Worm (Caenorhabditis elegans): ENCODE results near the gene nhr-273.

The nhr-273 gene

ce11 chrII:4468897-4469459, 33.9 kb downstream of the nhr-273 start:
- peak; percentile 52 for TF ChIP-seq pqm-1 (tag; optimal IDR thresholded peaks at IDR 0.05)
- no peak for TF ChIP-seq ztf-11 (tag; optimal IDR thresholded peaks at IDR 0.05)
- TF ChIP-seq pha-4 (tag; optimal IDR thresholded peaks at IDR 0.05), result peak; percentile 31

- no peak for TF ChIP-seq nhr-43 (tag; optimal IDR thresholded peaks at IDR 0.05; ENCODE audit: poor library complexity, severe bottlenecking)
These were observed 36.0 kb downstream of the nhr-273 start, which contains the start of gene W06B4.1 for ce11 chrII:4470972-4471645. W06B4.1 (plus strand) TSS chrII:4471595.

ce11 chrII:4474005-4474655, 39.0 kb downstream of the nhr-273 start:
- no peak for TF ChIP-seq ceh-28 (tag; optimal IDR thresholded peaks at IDR 0.05)
- TF ChIP-seq mdl-1 (tag; optimal IDR thresholded peaks at IDR 0.05), result no peak
- no peak for TF ChIP-seq elt-3 (tag; optimal IDR thresholded peaks at IDR 0.05)
- no peak for TF ChIP-seq ztf-11 (tag; optimal IDR thresholded peaks at IDR 0.05)
- no peak for TF ChIP-seq nhr-237 (tag; optimal IDR thresholded peaks at IDR 0.05)
- no peak for TF ChIP-seq nhr-76 (tag; optimal IDR thresholded peaks at IDR 0.05)
- TF ChIP-seq tbx-2 (tag; optimal IDR thresholded peaks at IDR 0.05), result no peak
- no peak for TF ChIP-seq nhr-77 (tag; optimal IDR thresholded peaks at IDR 0.05)
- TF ChIP-seq fkh-2 (tag; optimal IDR thresholded peaks at IDR 0.05), result no peak
- no peak for TF ChIP-seq nhr-43 (tag; optimal IDR thresholded peaks at IDR 0.05; ENCODE audit: poor library complexity, severe bottlenecking)
- no peak for TF ChIP-seq jun-1 (tag; optimal IDR thresholded peaks at IDR 0.05)
- no peak for TF ChIP-seq fos-1 (tag; optimal IDR thresholded peaks at IDR 0.05)
- no peak for TF ChIP-seq elt-1 (tag; optimal IDR thresholded peaks at IDR 0.05)
- no peak for TF ChIP-seq nhr-67 (tag; optimal IDR thresholded peaks at IDR 0.05)
- TF ChIP-seq nhr-12 (tag; optimal IDR thresholded peaks at IDR 0.05), result no peak
- TF ChIP-seq nhr-25 (tag; optimal IDR thresholded peaks at IDR 0.05), result no peak
- no peak for TF ChIP-seq mml-1 (tag; optimal IDR thresholded peaks at IDR 0.05)
- TF ChIP-seq unc-62 (GFP tag; optimal IDR thresholded peaks at IDR 0.05), result no peak
- TF ChIP-seq aly-2 (tag; optimal IDR thresholded peaks at IDR 0.05), result no peak
- no peak for TF ChIP-seq nfya-1 (tag; optimal IDR thresholded peaks at IDR 0.05; ENCODE audit: insufficient read depth)

- no peak for TF ChIP-seq egl-5 (tag; optimal IDR thresholded peaks at IDR 0.05)
- no peak for TF ChIP-seq skn-1 (tag; optimal IDR thresholded peaks at IDR 0.05)
- TF ChIP-seq pqm-1 (tag; optimal IDR thresholded peaks at IDR 0.05), result no peak
- no peak for TF ChIP-seq daf-12 (tag; optimal IDR thresholded peaks at IDR 0.05)
- no peak for TF ChIP-seq ztf-4 (tag; optimal IDR thresholded peaks at IDR 0.05)
- TF ChIP-seq fkh-2 (tag; optimal IDR thresholded peaks at IDR 0.05), result no peak
- no peak for TF ChIP-seq ceh-28 (tag; optimal IDR thresholded peaks at IDR 0.05)
- no peak for TF ChIP-seq mml-1 (tag; optimal IDR thresholded peaks at IDR 0.05)
- no peak for TF ChIP-seq nhr-76 (tag; optimal IDR thresholded peaks at IDR 0.05)
- no peak for TF ChIP-seq nhr-12 (tag; optimal IDR thresholded peaks at IDR 0.05)
- no peak for TF ChIP-seq nhr-43 (tag; optimal IDR thresholded peaks at IDR 0.05; ENCODE audit: poor library complexity, severe bottlenecking)
- no peak for TF ChIP-seq unc-62 (GFP tag; optimal IDR thresholded peaks at IDR 0.05)
- no peak for TF ChIP-seq nhr-25 (tag; optimal IDR thresholded peaks at IDR 0.05)
- TF ChIP-seq ceh-16 (tag; optimal IDR thresholded peaks at IDR 0.05), result no peak
- TF ChIP-seq nfya-1 (tag; optimal IDR thresholded peaks at IDR 0.05; ENCODE audit: insufficient read depth), result no peak
These were observed 43.2 kb downstream of the nhr-273 start, which contains the start of gene T05C1.1 for ce11 chrII:4478303-4478702. T05C1.1 (plus strand) TSS chrII:4478603.

- TF ChIP-seq nhr-12 (tag; optimal IDR thresholded peaks at IDR 0.05) (no peak), zag-1 (tag; optimal IDR thresholded peaks at IDR 0.05) (no peak), fos-1 (tag; optimal IDR thresholded peaks at IDR 0.05) (no peak), pha-4 (tag; optimal IDR thresholded peaks at IDR 0.05) (no peak), snpc-4 (tag; optimal IDR thresholded peaks at IDR 0.05) (no peak), pqm-1 (tag; optimal IDR thresholded peaks at IDR 0.05) (no peak), nhr-43 (tag; optimal IDR thresholded peaks at IDR 0.05; ENCODE audit: poor library complexity, severe bottlenecking) (no peak), lin-39 (tag; optimal IDR thresholded peaks at IDR 0.05) (no peak), nhr-23 (tag; optimal IDR thresholded peaks at IDR 0.05) (no peak), egl-27 (tag; optimal IDR thresholded peaks at IDR 0.05) (no peak), ceh-9 (tag; optimal IDR thresholded peaks at IDR 0.05) (no peak), unc-62 (GFP tag; optimal IDR thresholded peaks at IDR 0.05) (no peak), eor-1 (tag; optimal IDR thresholded peaks at IDR 0.05) (no peak), lsy-12 (tag; optimal IDR thresholded peaks at IDR 0.05) (no peak), sea-2 (GFP tag; optimal IDR thresholded peaks at IDR 0.05) (no peak), elt-3 (tag; optimal IDR thresholded peaks at IDR 0.05) (no peak), hmg-11 (tag; optimal IDR thresholded peaks at IDR 0.05) (no peak)
These were observed 46.9 kb downstream of the nhr-273 start, which contains the start of gene T05C1.2 for ce11 chrII:4482021-4482420. T05C1.2 (minus strand) TSS chrII:4482121.

All from whole organism, L3 larva.